Worm (Caenorhabditis elegans): ENCODE measurements around the gene grd-5.

DNA sequence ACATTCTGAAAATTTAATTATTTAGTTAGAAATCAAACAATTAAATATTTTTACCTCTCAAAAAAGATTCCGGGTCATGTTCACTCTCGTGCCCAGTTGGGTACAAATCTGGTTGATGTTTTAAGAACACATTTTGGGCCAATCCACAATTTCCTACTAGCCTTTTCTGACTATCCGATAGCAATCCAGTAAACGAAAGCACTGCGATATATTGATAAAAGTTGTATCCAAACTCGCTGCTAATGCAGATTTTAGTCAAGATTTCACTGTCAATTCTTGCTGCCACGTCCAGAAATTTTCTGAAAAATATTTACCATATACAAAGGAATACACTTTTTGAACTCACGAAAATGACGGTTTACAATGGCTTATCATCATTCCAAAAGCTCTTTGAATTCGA, 49.7 kb upstream of the grd-5 start:
- TF ChIP-seq ztf-4 (tag; optimal IDR thresholded peaks at IDR 0.05) (no peak), sea-2 (GFP tag; optimal IDR thresholded peaks at IDR 0.05) (no peak), ceh-28 (tag; optimal IDR thresholded peaks at IDR 0.05) (no peak), elt-1 (tag; optimal IDR thresholded peaks at IDR 0.05) (no peak), nhr-67 (tag; optimal IDR thresholded peaks at IDR 0.05) (no peak), fkh-10 (GFP tag; optimal IDR thresholded peaks at IDR 0.05) (no peak), nhr-76 (tag; optimal IDR thresholded peaks at IDR 0.05) (no peak), pha-4 (tag; optimal IDR thresholded peaks at IDR 0.05) (no peak), nhr-77 (tag; optimal IDR thresholded peaks at IDR 0.05) (no peak), snpc-4 (tag; optimal IDR thresholded peaks at IDR 0.05) (no peak)

All from whole organism, L3 larva.